Worm (Caenorhabditis elegans): ENCODE results near the gene wdr-20.

DNA sequence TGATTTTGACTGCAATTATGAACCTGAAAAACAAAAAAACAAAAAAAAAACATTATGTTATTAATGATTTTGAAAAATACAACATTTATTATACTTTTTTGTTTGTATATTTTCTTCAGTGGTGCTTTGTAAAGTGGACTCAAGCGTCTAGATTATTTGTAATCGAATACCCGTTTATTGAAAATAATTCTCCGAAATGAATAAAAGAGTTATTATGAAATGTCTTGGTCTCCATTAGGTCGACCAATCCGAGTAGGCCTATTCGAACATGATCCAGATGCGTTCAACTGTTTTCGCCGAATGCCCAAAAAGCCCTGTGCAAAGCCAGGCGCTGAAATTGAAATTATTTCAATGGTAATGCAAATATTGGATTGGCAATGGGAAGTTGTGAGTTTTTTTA, 16.5 kb downstream of the wdr-20 start, which contains the start of gene C08B6.5:
- TF ChIP-seq elt-2 (tag; optimal IDR thresholded peaks at IDR 0.05) (no peak), fkh-6 (tag; optimal IDR thresholded peaks at IDR 0.05) (no peak), mec-3 (tag; optimal IDR thresholded peaks at IDR 0.05; ENCODE audit: borderline replicate concordance) (no peak), tbx-2 (tag; optimal IDR thresholded peaks at IDR 0.05) (no peak), pqm-1 (tag; optimal IDR thresholded peaks at IDR 0.05) (no peak), nhr-11 (tag; optimal IDR thresholded peaks at IDR 0.05) (no peak), Y22D7AL.16 (tag; optimal IDR thresholded peaks at IDR 0.05) (no peak), pat-9 (tag; optimal IDR thresholded peaks at IDR 0.05) (no peak), F13H6.1 (tag; optimal IDR thresholded peaks at IDR 0.05) (no peak), fkh-10 (GFP tag; optimal IDR thresholded peaks at IDR 0.05) (no peak), lin-11 (tag; optimal IDR thresholded peaks at IDR 0.05) (no peak)
